Worm (Caenorhabditis elegans): Measurements from ENCODE around the gene bgal-2.

ce11 chrX:6735494-6735893, 48.7 kb upstream of the bgal-2 start:
- TF ChIP-seq dao-5 (tag; optimal IDR thresholded peaks at IDR 0.05) (no peak), him-1 (tag; optimal IDR thresholded peaks at IDR 0.05) (no peak)
